Fruit fly (Drosophila melanogaster) whole organism, adult: ENCODE data around the gene asf1.
A peak's percentile ranks its signal among the peaks of the same experiment; 100 is the strongest.

Experiments
- CG11617 ChIP-seq: fragments of 200-800 bp; sonication (Bioruptor generic); optimal IDR thresholded peaks from 2 replicates; lab custom pipeline; 2017; ENCODE audit warnings: mild to moderate bottlenecking, missing biosample characterization, missing genetic modification reagents, missing genetic modification characterization
- CG12768 ChIP-seq: fragments of 200-800 bp; sonication (Bioruptor generic); optimal IDR thresholded peaks from 2 replicates; lab custom pipeline; 2017; ENCODE audit warnings: missing biosample characterization, missing genetic modification characterization, mild to moderate bottlenecking, moderate library complexity, missing genetic modification reagents
- CG14711 ChIP-seq: fragments of 200-800 bp; sonication (Bioruptor generic); optimal IDR thresholded peaks from 2 replicates; lab custom pipeline; 2018; ENCODE audit warnings: missing biosample characterization, mild to moderate bottlenecking, missing genetic modification characterization, moderate library complexity
- CG1620 ChIP-seq: fragments of 200-800 bp; sonication (Bioruptor generic); optimal IDR thresholded peaks from 2 replicates; lab custom pipeline; 2016; ENCODE audit warnings: missing biosample characterization, missing genetic modification characterization
- CG33017 ChIP-seq: fragments of 200-800 bp; sonication (Bioruptor generic); optimal IDR thresholded peaks from 2 replicates; lab custom pipeline; 2018; ENCODE audit warnings: missing biosample characterization, mild to moderate bottlenecking, missing genetic modification characterization, moderate library complexity
- CG5204 ChIP-seq: fragments of 200-800 bp; sonication (Bioruptor generic); optimal IDR thresholded peaks from 2 replicates; lab custom pipeline; 2016; ENCODE audit warnings: missing biosample characterization, missing genetic modification characterization
- CG7045 ChIP-seq: fragments of 200-800 bp; sonication (Bioruptor generic); optimal IDR thresholded peaks from 2 replicates; lab custom pipeline; 2017; ENCODE audit warnings: missing biosample characterization, mild to moderate bottlenecking, missing genetic modification characterization
- CG7101 ChIP-seq: fragments of 200-800 bp; sonication (Bioruptor generic); optimal IDR thresholded peaks from 2 replicates; lab custom pipeline; 2018; ENCODE audit warnings: missing biosample characterization, mild to moderate bottlenecking, missing genetic modification characterization, moderate library complexity
- Clk ChIP-seq: fragments of 200-800 bp; sonication (Bioruptor generic); optimal IDR thresholded peaks from 2 replicates; lab custom pipeline; 2017; ENCODE audit warnings: missing biosample characterization, missing genetic modification characterization
- Crg-1 ChIP-seq: fragments of 200-800 bp; sonication (Bioruptor generic); optimal IDR thresholded peaks from 2 replicates; lab custom pipeline; 2016; ENCODE audit warnings: missing biosample characterization, missing genetic modification characterization
- Hr96 ChIP-seq: fragments of 200-800 bp; sonication (Bioruptor generic); optimal IDR thresholded peaks from 2 replicates; lab custom pipeline; 2016; ENCODE audit warnings: missing biosample characterization, missing genetic modification characterization
- Mnt ChIP-seq: fragments of 200-800 bp; sonication (Bioruptor generic); optimal IDR thresholded peaks from 2 replicates; lab custom pipeline; 2016; ENCODE audit warnings: missing biosample characterization, mild to moderate bottlenecking, missing genetic modification characterization
- bab1 ChIP-seq: fragments of 200-800 bp; sonication (Bioruptor generic); optimal IDR thresholded peaks from 3 replicates; lab custom pipeline; 2019; ENCODE audit warnings: missing biosample characterization, mild to moderate bottlenecking, missing genetic modification characterization, moderate library complexity
- cic ChIP-seq: fragments of 200-800 bp; sonication (Bioruptor generic); optimal IDR thresholded peaks from 2 replicates; lab custom pipeline; 2017; ENCODE audit warnings: missing biosample characterization, mild to moderate bottlenecking, missing genetic modification characterization, moderate library complexity
- cnc ChIP-seq, 2 experiments: fragments of >200 bp; optimal IDR thresholded peaks; 2 replicates each; lab custom pipeline; 2017
- kay ChIP-seq: fragments of 200-800 bp; sonication (Bioruptor generic); peaks from one replicate; lab custom pipeline; 2016; ENCODE audit warnings: missing biosample characterization, missing genetic modification characterization, borderline replicate concordance
- ovo ChIP-seq: fragments of 200-800 bp; sonication (Bioruptor generic); optimal IDR thresholded peaks from 2 replicates; lab custom pipeline; 2016; ENCODE audit warnings: missing biosample characterization, missing genetic modification characterization
- pad ChIP-seq: fragments of 200-800 bp; sonication (Bioruptor generic); optimal IDR thresholded peaks from 3 replicates; lab custom pipeline; 2017; ENCODE audit warnings: missing biosample characterization, missing genetic modification characterization, mild to moderate bottlenecking, moderate library complexity, missing genetic modification reagents
- tj ChIP-seq: fragments of 200-800 bp; sonication (Bioruptor generic); optimal IDR thresholded peaks from 3 replicates; lab custom pipeline; 2017; ENCODE audit warnings: missing biosample characterization, mild to moderate bottlenecking, missing genetic modification characterization, moderate library complexity
- toe ChIP-seq: fragments of 200-800 bp; sonication (Bioruptor generic); optimal IDR thresholded peaks from 2 replicates; lab custom pipeline; 2016; ENCODE audit warnings: missing biosample characterization, missing genetic modification characterization

asf1 gene

dm6 chr3L:19579346-19579745 is 39.3 kb upstream of the asf1 start:
- no peak for TF ChIP-seq CG5204
- TF ChIP-seq kay (GFP tag; lab: Kevin White, UChicago): no peak
- TF ChIP-seq Crg-1 (GFP tag; lab: Kevin White, UChicago): no peak
- TF ChIP-seq pad: no peak
- no peak for TF ChIP-seq CG12768 (GFP tag; lab: Kevin White, UChicago)

dm6 chr3L:19580709-19581227 is 37.9 kb upstream of the asf1 start:
- no peak for TF ChIP-seq CG33017
- no peak for TF ChIP-seq Mnt (GFP tag; lab: Kevin White, UChicago)
- TF ChIP-seq CG12768 (GFP tag; lab: Kevin White, UChicago): no peak
- TF ChIP-seq tj: no peak
- no peak for TF ChIP-seq CG7045
- no peak for TF ChIP-seq Hr96
- TF ChIP-seq CG1620 (GFP tag; lab: Kevin White, UChicago): no peak
- TF ChIP-seq CG14711 (tag; lab: Kevin White, UChicago): no peak
- no peak for TF ChIP-seq toe (GFP tag; lab: Kevin White, UChicago)
- no peak for TF ChIP-seq bab1 (GFP tag; lab: Kevin White, UChicago)

dm6 chr3L:19584369-19584915 is 34.3 kb upstream of the asf1 start, which contains the start of gene Shal:
TSS of gene Shal (minus strand) at chr3L:19584568.
- TF ChIP-seq CG11617 (GFP tag; lab: Kevin White, UChicago): no peak
- no peak for TF ChIP-seq toe (GFP tag; lab: Kevin White, UChicago)
- TF ChIP-seq CG7045: no peak
- no peak for TF ChIP-seq CG14711 (tag; lab: Kevin White, UChicago)
- no peak for TF ChIP-seq Hr96
- TF ChIP-seq Mnt (GFP tag; lab: Kevin White, UChicago): no peak
- TF ChIP-seq Crg-1 (GFP tag; lab: Kevin White, UChicago): no peak
- no peak for TF ChIP-seq tj
- TF ChIP-seq pad: no peak
- no peak for TF ChIP-seq kay (GFP tag; lab: Kevin White, UChicago)
- TF ChIP-seq CG7101 (tag; lab: Kevin White, UChicago): no peak
- no peak for TF ChIP-seq CG5204
- TF ChIP-seq CG1620 (GFP tag; lab: Kevin White, UChicago): no peak
- TF ChIP-seq CG12768 (GFP tag; lab: Kevin White, UChicago): no peak
- TF ChIP-seq cic (GFP tag; lab: Kevin White, UChicago): no peak
- TF ChIP-seq ovo (GFP tag; lab: Kevin White, UChicago): no peak

dm6 chr3L:19585979-19586378 is 32.7 kb upstream of the asf1 start, which contains the start of the genes CG9231 and CG9330:
TSS of gene CG9231 (minus strand) at chr3L:19586003.
TSS of gene CG9330 (plus strand) at chr3L:19586253.
- TF ChIP-seq bab1 (GFP tag; lab: Kevin White, UChicago) (peak; percentile 72), toe (GFP tag; lab: Kevin White, UChicago) (peak; percentile 10), CG33017 (peak; percentile 46), CG7101 (tag; lab: Kevin White, UChicago) (peak; percentile 33), Mnt (GFP tag; lab: Kevin White, UChicago) (peak; percentile 45), Clk (GFP tag; lab: Kevin White, UChicago) (no peak), CG1620 (GFP tag; lab: Kevin White, UChicago) (peak; percentile 14), CG11617 (GFP tag; lab: Kevin White, UChicago) (peak; percentile 15), CG5204 (peak; percentile 38), Crg-1 (GFP tag; lab: Kevin White, UChicago) (no peak), tj (peak; percentile 28)

dm6 chr3L:19590422-19590821 is 28.3 kb upstream of the asf1 start, which contains the start of gene CG14100:
TSS of gene CG14100 (minus strand) at chr3L:19590524.
- peak; percentile 100 for TF ChIP-seq CG7101 (tag; lab: Kevin White, UChicago)
- TF ChIP-seq CG11617 (GFP tag; lab: Kevin White, UChicago): peak; percentile 100
- TF ChIP-seq ovo (GFP tag; lab: Kevin White, UChicago): peak; percentile 100
- TF ChIP-seq CG33017: peak; percentile 100
- peak; percentile 100 for TF ChIP-seq Mnt (GFP tag; lab: Kevin White, UChicago)
- TF ChIP-seq CG7045: peak; percentile 100
- TF ChIP-seq toe (GFP tag; lab: Kevin White, UChicago): peak; percentile 100
- TF ChIP-seq cnc (optimal IDR thresholded peaks at IDR 0.05; lab: Kevin White, UChicago): no peak
- TF ChIP-seq bab1 (GFP tag; lab: Kevin White, UChicago): peak; percentile 100
- TF ChIP-seq CG1620 (GFP tag; lab: Kevin White, UChicago): peak; percentile 100
- TF ChIP-seq pad: peak; percentile 98
- peak; percentile 100 for TF ChIP-seq CG14711 (tag; lab: Kevin White, UChicago)
- TF ChIP-seq Clk (GFP tag; lab: Kevin White, UChicago): peak; percentile 100
- TF ChIP-seq tj: peak; percentile 98
- TF ChIP-seq Hr96: peak; percentile 100
- peak; percentile 100 for TF ChIP-seq kay (GFP tag; lab: Kevin White, UChicago)
- peak; percentile 100 for TF ChIP-seq Crg-1 (GFP tag; lab: Kevin White, UChicago)
- TF ChIP-seq cic (GFP tag; lab: Kevin White, UChicago): peak; percentile 98
- TF ChIP-seq CG12768 (GFP tag; lab: Kevin White, UChicago): peak; percentile 100
- peak; percentile 100 for TF ChIP-seq CG5204
